Fruit fly (Drosophila melanogaster): Measurements from ENCODE around the gene Snx6.

dm6 chr2L:8190681-8191080 is 29.9 kb downstream of the Snx6 start, which contains the start of gene CG34134:
- TF ChIP-seq salr (GFP tag; optimal IDR thresholded peaks at IDR 0.05): no peak
- no peak for TF ChIP-seq acj6 (GFP tag; optimal IDR thresholded peaks at IDR 0.05)
- TF ChIP-seq Smox (GFP tag; optimal IDR thresholded peaks at IDR 0.05): no peak
- no peak for TF ChIP-seq CG6854 (GFP tag; optimal IDR thresholded peaks at IDR 0.05)
- no peak for TF ChIP-seq CG7368 (GFP tag; optimal IDR thresholded peaks at IDR 0.05)
- TF ChIP-seq Sox15 (GFP tag; optimal IDR thresholded peaks at IDR 0.05): no peak
- no peak for TF ChIP-seq svp (GFP tag)

Data from whole organism, prepupa.